Fruit fly (Drosophila melanogaster) whole organism, embryonic: ENCODE data around the gene CG12012.

ENCODE experiments used
- Ada2b ChIP-seq: fragments of 200-800 bp; sonication (Bioruptor generic); IDR thresholded peaks from 2 replicates; pipeline ENCODE4 v1.3.6; 2022; ENCODE audit warnings: missing biosample characterization, missing genetic modification characterization
- Atf3 ChIP-seq: fragments of 200-800 bp; sonication (Bioruptor generic); optimal IDR thresholded peaks from 3 replicates; lab custom pipeline; 2016; ENCODE audit warnings: missing biosample characterization, missing genetic modification characterization
- Atf6 ChIP-seq: fragments of 200-800 bp; sonication (Bioruptor generic); IDR thresholded peaks from 2 replicates; pipeline ENCODE4 v1.3.6; 2022; ENCODE audit warnings: missing biosample characterization, missing genetic modification characterization
- B-H2 ChIP-seq: fragments of 200-800 bp; sonication (Bioruptor generic); optimal IDR thresholded peaks from 2 replicates; lab custom pipeline; 2018; ENCODE audit warnings: missing biosample characterization, mild to moderate bottlenecking, missing genetic modification characterization
- BEAF-32 ChIP-seq: fragments of 200-800 bp; sonication (Bioruptor generic); optimal IDR thresholded peaks from 3 replicates; lab custom pipeline; 2017; ENCODE audit warnings: missing biosample characterization, missing genetic modification characterization, mild to moderate bottlenecking, moderate library complexity, missing genetic modification reagents
- BtbVII ChIP-seq: fragments of 200-800 bp; sonication (Bioruptor generic); optimal IDR thresholded peaks from 3 replicates; lab custom pipeline; 2017; ENCODE audit warnings: missing biosample characterization, mild to moderate bottlenecking, missing genetic modification characterization
- CG1024 ChIP-seq: fragments of 200-800 bp; sonication (Bioruptor generic); IDR thresholded peaks from 2 replicates; pipeline ENCODE4 v1.3.6; 2022; ENCODE audit warnings: missing biosample characterization, missing genetic modification characterization
- CG10321 ChIP-seq: fragments of 200-800 bp; sonication (Bioruptor generic); IDR thresholded peaks from 2 replicates; pipeline ENCODE4 v1.3.6; 2022; ENCODE audit warnings: missing biosample characterization, missing genetic modification characterization
- CG11093 ChIP-seq: fragments of 200-800 bp; sonication (Bioruptor generic); IDR thresholded peaks from 3 replicates; pipeline ENCODE4 v1.3.6; 2022; ENCODE audit warnings: missing biosample characterization, missing genetic modification characterization
- CG11723 ChIP-seq: fragments of 200-800 bp; sonication (Bioruptor generic); optimal IDR thresholded peaks from 2 replicates; lab custom pipeline; 2017; ENCODE audit warnings: missing biosample characterization, mild to moderate bottlenecking, missing genetic modification characterization
- CG13624 ChIP-seq: fragments of 200-800 bp; sonication (Bioruptor generic); optimal IDR thresholded peaks from 2 replicates; lab custom pipeline; 2016; ENCODE audit warnings: missing biosample characterization, missing genetic modification characterization
- CG18011 ChIP-seq: fragments of 200-800 bp; sonication (Bioruptor generic); optimal IDR thresholded peaks from 2 replicates; lab custom pipeline; 2017; ENCODE audit warnings: missing biosample characterization, missing genetic modification characterization, mild to moderate bottlenecking, moderate library complexity, missing genotype
- CG2129 ChIP-seq: fragments of 200-800 bp; sonication (Bioruptor generic); IDR thresholded peaks from 2 replicates; pipeline ENCODE4 v1.3.6; 2022; ENCODE audit warnings: missing biosample characterization, missing genetic modification characterization; ENCODE audit not compliant: partially characterized antibody
- CG2889 ChIP-seq: fragments of 200-800 bp; sonication (Bioruptor generic); IDR thresholded peaks from 3 replicates; pipeline ENCODE4 v1.3.6; 2022; ENCODE audit warnings: missing biosample characterization, missing genetic modification characterization
- CG31365 ChIP-seq: fragments of 200-800 bp; sonication (Bioruptor generic); optimal IDR thresholded peaks from 2 replicates; lab custom pipeline; 2018; ENCODE audit warnings: missing biosample characterization, mild to moderate bottlenecking, missing genetic modification characterization
- CG31388 ChIP-seq: fragments of 200-800 bp; sonication (Bioruptor generic); optimal IDR thresholded peaks from 2 replicates; lab custom pipeline; 2016; ENCODE audit warnings: missing biosample characterization, missing genetic modification characterization
- CG3163 ChIP-seq: fragments of 200-800 bp; sonication (Bioruptor generic); optimal IDR thresholded peaks from 3 replicates; lab custom pipeline; 2016; ENCODE audit warnings: missing biosample characterization, missing genetic modification characterization
- CG32767 ChIP-seq: fragments of 200-800 bp; sonication (Bioruptor generic); IDR thresholded peaks from 2 replicates; pipeline ENCODE4 v1.3.6; 2022; ENCODE audit warnings: missing biosample characterization, missing genetic modification characterization
- CG3838 ChIP-seq: fragments of 200-800 bp; sonication (Bioruptor generic); optimal IDR thresholded peaks from 3 replicates; lab custom pipeline; 2016; ENCODE audit warnings: missing biosample characterization, missing genetic modification characterization
- CG7357 ChIP-seq: fragments of 200-800 bp; sonication (Bioruptor generic); IDR thresholded peaks from 3 replicates; pipeline ENCODE4 v1.3.6; 2022; ENCODE audit warnings: missing biosample characterization, missing genetic modification characterization
- CG8290 ChIP-seq, 3 experiments: fragments of 200-800 bp; sonication (Bioruptor generic); optimal IDR thresholded peaks; 2 replicates each; lab custom pipeline; 2016 to 2019; ENCODE audit warnings: missing biosample characterization in 3 of 3, missing genetic modification characterization in 3 of 3, mild to moderate bottlenecking in 2 of 3, moderate library complexity in 1 of 3
- CG8944 ChIP-seq: fragments of 200-800 bp; sonication (Bioruptor generic); optimal IDR thresholded peaks from 3 replicates; lab custom pipeline; 2016; ENCODE audit warnings: missing biosample characterization, missing genetic modification characterization
- Chrac-16 ChIP-seq: fragments of 200-800 bp; sonication (Bioruptor generic); optimal IDR thresholded peaks from 3 replicates; lab custom pipeline; 2016; ENCODE audit warnings: missing biosample characterization, missing genetic modification characterization
- Doc2 ChIP-seq: fragments of 200-800 bp; sonication (Bioruptor generic); IDR thresholded peaks from 2 replicates; pipeline ENCODE4 v1.3.6; 2022; ENCODE audit warnings: missing biosample characterization, missing genetic modification characterization
- Eip74EF ChIP-seq, 2 experiments: fragments of 200-800 bp in 1 of 2; fragments of >200 bp in 1 of 2; sonication (Bioruptor generic) in 1 of 2; optimal IDR thresholded peaks; 2 replicates each; lab custom pipeline; 2017 to 2019; ENCODE audit warnings: missing biosample characterization in 2 of 2, missing genetic modification characterization in 2 of 2, mild to moderate bottlenecking in 1 of 2, moderate library complexity in 1 of 2
- HLH3B ChIP-seq: fragments of 200-800 bp; sonication (Bioruptor generic); IDR thresholded peaks from 2 replicates; pipeline ENCODE4 v1.3.6; 2022; ENCODE audit warnings: missing biosample characterization, missing genetic modification characterization
- HLH4C ChIP-seq: fragments of 200-800 bp; sonication (Bioruptor generic); IDR thresholded peaks from 3 replicates; pipeline ENCODE4 v1.3.6; 2022; ENCODE audit warnings: missing biosample characterization, missing genetic modification characterization; ENCODE audit not compliant: partially characterized antibody
- MESR4 ChIP-seq: fragments of 200-800 bp; sonication (Bioruptor generic); optimal IDR thresholded peaks from 2 replicates; lab custom pipeline; 2018; ENCODE audit warnings: missing biosample characterization, mild to moderate bottlenecking, missing genetic modification characterization, moderate library complexity
- NK7.1 ChIP-seq: fragments of 200-800 bp; sonication (Bioruptor generic); optimal IDR thresholded peaks from 3 replicates; lab custom pipeline; 2016; ENCODE audit warnings: missing biosample characterization, missing genetic modification characterization
- Oli ChIP-seq: fragments of 200-800 bp; sonication (Bioruptor generic); optimal IDR thresholded peaks from 2 replicates; lab custom pipeline; 2018; ENCODE audit warnings: missing biosample characterization, mild to moderate bottlenecking, missing genetic modification characterization, moderate library complexity
- Poxn ChIP-seq: fragments of 200-800 bp; sonication (Bioruptor generic); IDR thresholded peaks from 2 replicates; pipeline ENCODE4 v1.3.6; 2022; ENCODE audit warnings: missing biosample characterization, missing genetic modification characterization
- Side ChIP-seq: fragments of 200-800 bp; sonication (Bioruptor generic); optimal IDR thresholded peaks from 2 replicates; lab custom pipeline; 2016; ENCODE audit warnings: missing biosample characterization, missing genetic modification characterization
- Sry-β ChIP-seq: fragments of 200-800 bp; sonication (Bioruptor generic); optimal IDR thresholded peaks from 2 replicates; lab custom pipeline; 2018; ENCODE audit warnings: missing biosample characterization, mild to moderate bottlenecking, missing genetic modification characterization, moderate library complexity
- Xbp1 ChIP-seq: fragments of 200-800 bp; sonication (Bioruptor generic); optimal IDR thresholded peaks from 3 replicates; lab custom pipeline; 2016; ENCODE audit warnings: missing biosample characterization, mild to moderate bottlenecking, missing genetic modification characterization
- cas ChIP-seq: fragments of 200-800 bp; sonication (Bioruptor generic); IDR thresholded peaks from 2 replicates; pipeline ENCODE4 v1.3.6; 2022; ENCODE audit warnings: missing biosample characterization, missing genetic modification characterization
- caup ChIP-seq: fragments of 200-800 bp; sonication (Bioruptor generic); optimal IDR thresholded peaks from 3 replicates; lab custom pipeline; 2017; ENCODE audit warnings: missing biosample characterization, mild to moderate bottlenecking, missing genetic modification characterization, moderate library complexity; ENCODE audit not compliant: severe bottlenecking
- croc ChIP-seq: fragments of 200-800 bp; sonication (Bioruptor generic); conservative IDR thresholded peaks from 3 replicates; pipeline ENCODE4 v1.3.6; 2022; ENCODE audit warnings: missing biosample characterization, missing genetic modification characterization
- dimm ChIP-seq: fragments of 200-800 bp; sonication (Bioruptor generic); IDR thresholded peaks from 2 replicates; pipeline ENCODE4 v1.3.6; 2022; ENCODE audit warnings: missing biosample characterization, missing genetic modification characterization
- fd64A ChIP-seq: fragments of 200-800 bp; sonication (Bioruptor generic); optimal IDR thresholded peaks from 3 replicates; lab custom pipeline; 2018; ENCODE audit warnings: missing biosample characterization, mild to moderate bottlenecking, missing genetic modification characterization
- gro ChIP-seq: fragments of 200-800 bp; sonication (Bioruptor generic); optimal IDR thresholded peaks from 2 replicates; lab custom pipeline; 2016; ENCODE audit warnings: missing biosample characterization, missing genetic modification characterization
- gt ChIP-seq: fragments of 200-800 bp; sonication (Bioruptor generic); IDR thresholded peaks from 2 replicates; pipeline ENCODE4 v1.3.6; 2022; ENCODE audit warnings: missing biosample characterization, missing genetic modification characterization
- ham ChIP-seq: fragments of 200-800 bp; sonication (Bioruptor generic); IDR thresholded peaks from 2 replicates; pipeline ENCODE4 v1.3.6; 2022; ENCODE audit warnings: missing biosample characterization, missing genetic modification characterization
- insv ChIP-seq, 2 experiments: fragments of 200-800 bp; sonication (Bioruptor generic); optimal IDR thresholded peaks; 3 replicates each; lab custom pipeline; 2016 to 2018; ENCODE audit warnings: missing biosample characterization in 2 of 2, missing genetic modification characterization in 2 of 2
- kah ChIP-seq: fragments of 200-800 bp; sonication (Bioruptor generic); optimal IDR thresholded peaks from 2 replicates; lab custom pipeline; 2018; ENCODE audit warnings: missing biosample characterization, mild to moderate bottlenecking, missing genetic modification characterization
- klu ChIP-seq: fragments of 200-800 bp; sonication (Bioruptor generic); IDR thresholded peaks from 2 replicates; pipeline ENCODE4 v1.3.6; 2022; ENCODE audit warnings: missing biosample characterization, missing genetic modification characterization
- knrl ChIP-seq: fragments of 200-800 bp; sonication (Bioruptor generic); IDR thresholded peaks from 3 replicates; pipeline ENCODE4 v1.3.6; 2022; ENCODE audit warnings: missing biosample characterization, missing genetic modification characterization; ENCODE audit not compliant: partially characterized antibody
- sob ChIP-seq: fragments of 200-800 bp; sonication (Bioruptor generic); IDR thresholded peaks from 2 replicates; pipeline ENCODE4 v1.3.6; 2022; ENCODE audit warnings: missing biosample characterization, missing genetic modification characterization
- trem ChIP-seq: fragments of 200-800 bp; optimal IDR thresholded peaks from 3 replicates; lab custom pipeline; 2019; ENCODE audit warnings: missing biosample characterization, mild to moderate bottlenecking, missing genetic modification characterization, moderate library complexity
- twi ChIP-seq: fragments of 200-800 bp; optimal IDR thresholded peaks from 2 replicates; lab custom pipeline; 2019; ENCODE audit warnings: missing biosample characterization, mild to moderate bottlenecking, missing genetic modification characterization, moderate library complexity
- vnd ChIP-seq: fragments of 200-800 bp; sonication (Bioruptor generic); IDR thresholded peaks from 3 replicates; pipeline ENCODE4 v1.3.6; 2022; ENCODE audit warnings: missing biosample characterization, missing genetic modification characterization; ENCODE audit not compliant: partially characterized antibody
- vvl ChIP-seq: fragments of 200-800 bp; sonication (Bioruptor generic); IDR thresholded peaks from 2 replicates; pipeline ENCODE4 v1.3.6; 2022; ENCODE audit warnings: missing biosample characterization, missing genetic modification characterization

The CG12012 gene

DNA sequence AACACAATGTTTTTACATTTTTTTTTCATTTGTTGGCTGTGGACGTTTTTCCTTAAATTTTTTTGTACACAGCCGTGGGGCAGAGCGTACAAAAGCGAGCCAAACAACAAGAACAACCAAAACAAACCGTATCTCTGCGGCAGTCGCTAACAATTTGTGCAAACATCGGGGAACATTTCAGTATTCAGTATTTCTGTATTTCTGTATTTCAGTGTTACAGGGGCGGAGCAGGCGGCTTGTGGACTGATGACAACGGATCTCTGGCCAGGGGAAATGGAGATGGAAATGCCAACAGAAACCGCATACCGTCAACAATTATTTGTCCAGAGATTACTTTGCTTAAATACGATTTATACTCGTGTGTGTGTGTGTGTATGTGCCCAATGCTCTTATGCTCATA is 14.0 kb downstream of the CG12012 start (continued):
- TF ChIP-seq CG31365 (no peak), BtbVII (GFP tag; lab: Kevin White, UChicago) (no peak), Eip74EF (GFP tag; optimal IDR thresholded peaks at IDR 0.05; lab: Kevin White, UChicago) (no peak), knrl (GFP tag; lab: Robert Waterston, UW) (no peak), klu (GFP tag; lab: Robert Waterston, UW) (no peak), cas (GFP tag; lab: Robert Waterston, UW) (no peak), vvl (GFP tag; lab: Robert Waterston, UW) (0 out of 2 replicates have a peak, but pooled peaks have one; percentile 7), Atf3 (GFP tag; lab: Kevin White, UChicago) (no peak), CG1024 (no peak), trem (no peak), Xbp1 (GFP tag; lab: Kevin White, UChicago) (no peak), gt (GFP tag; lab: Robert Waterston, UW) (no peak), sob (GFP tag; lab: Robert Waterston, UW) (no peak), CG13624 (no peak), BEAF-32 (GFP tag; lab: Kevin White, UChicago) (no peak), gro (GFP tag; lab: Kevin White, UChicago) (no peak), CG8290 (GFP tag; optimal IDR thresholded peaks at IDR 0.05; lab: Kevin White, UChicago) (no peak), CG8290 (tag; optimal IDR thresholded peaks at IDR 0.05; lab: Kevin White, UChicago) (peak in 1 of 2 experiments; percentile 44), caup (no peak), CG10321 (GFP tag; lab: Robert Waterston, UW) (no peak), CG11093 (GFP tag; lab: Robert Waterston, UW) (no peak), twi (no peak), HLH3B (GFP tag; lab: Robert Waterston, UW) (peak; percentile 27; the same call in 1 of the 2 replicates), Side (no peak), CG3838 (GFP tag; lab: Kevin White, UChicago) (peak; percentile 12), CG11723 (GFP tag; lab: Kevin White, UChicago) (no peak), Atf6 (GFP tag; lab: Robert Waterston, UW) (no peak), B-H2 (GFP tag; lab: Kevin White, UChicago) (no peak), Doc2 (GFP tag; lab: Robert Waterston, UW) (no peak), CG7357 (GFP tag; lab: Robert Waterston, UW) (no peak), dimm (no peak), Oli (tag; lab: Kevin White, UChicago) (no peak), CG18011 (GFP tag; lab: Kevin White, UChicago) (no peak), CG31388 (no peak), CG8944 (GFP tag; lab: Kevin White, UChicago) (no peak), Poxn (no peak), ham (GFP tag; lab: Robert Waterston, UW) (no peak), CG2889 (GFP tag; lab: Robert Waterston, UW) (no peak), Chrac-16 (no peak), croc (no peak), insv (GFP tag; optimal IDR thresholded peaks at IDR 0.05; lab: Kevin White, UChicago) (no peak), Sry-β (GFP tag; lab: Kevin White, UChicago) (no peak), HLH4C (GFP tag; lab: Robert Waterston, UW) (no peak), CG2129 (no peak), vnd (no peak), NK7.1 (GFP tag; lab: Kevin White, UChicago) (no peak), fd64A (GFP tag; lab: Kevin White, UChicago) (peak; percentile 23), MESR4 (no peak), kah (GFP tag; lab: Kevin White, UChicago) (no peak), CG32767 (peak; percentile 40; the same call in 1 of the 2 replicates), CG3163 (GFP tag; lab: Kevin White, UChicago) (no peak), Ada2b (GFP tag; lab: Robert Waterston, UW) (no peak)
